Fruit fly (Drosophila melanogaster) whole organism, embryonic: ENCODE results near the gene Ror.

ENCODE experiments used
- BEAF-32 ChIP-seq: fragments of 200-800 bp; sonication (Bioruptor generic); optimal IDR thresholded peaks from 3 replicates; lab custom pipeline; 2017; ENCODE audit warnings: missing biosample characterization, missing genetic modification characterization, mild to moderate bottlenecking, moderate library complexity, missing genetic modification reagents
- Bgb ChIP-seq: fragments of 200-800 bp; sonication (Bioruptor generic); IDR thresholded peaks from 2 replicates; pipeline ENCODE4 v1.3.6; 2022; ENCODE audit warnings: missing biosample characterization, missing genetic modification characterization; ENCODE audit not compliant: partially characterized antibody
- CG10431 ChIP-seq: fragments of 200-800 bp; sonication (Bioruptor generic); optimal IDR thresholded peaks from 3 replicates; lab custom pipeline; 2018; ENCODE audit warnings: missing biosample characterization, mild to moderate bottlenecking, missing genetic modification characterization
- CG10654 ChIP-seq: fragments of 200-800 bp; sonication (Bioruptor generic); optimal IDR thresholded peaks from 2 replicates; lab custom pipeline; 2016; ENCODE audit warnings: missing biosample characterization, missing genetic modification characterization
- CG12299 ChIP-seq: fragments of 200-800 bp; sonication (Bioruptor generic); optimal IDR thresholded peaks from 2 replicates; lab custom pipeline; 2018; ENCODE audit warnings: missing biosample characterization, mild to moderate bottlenecking, missing genetic modification characterization
- CG13287 ChIP-seq: fragments of 200-800 bp; sonication (Bioruptor generic); IDR thresholded peaks from 2 replicates; pipeline ENCODE4 v1.3.6; 2022; ENCODE audit warnings: missing biosample characterization, missing genetic modification characterization; ENCODE audit not compliant: partially characterized antibody
- CG15073 ChIP-seq: fragments of 200-800 bp; sonication (Bioruptor generic); optimal IDR thresholded peaks from 2 replicates; lab custom pipeline; 2016; ENCODE audit warnings: missing biosample characterization, missing genetic modification characterization
- CG15696 ChIP-seq: fragments of 200-800 bp; sonication (Bioruptor generic); optimal IDR thresholded peaks from 2 replicates; lab custom pipeline; 2019; ENCODE audit warnings: missing biosample characterization, mild to moderate bottlenecking, missing genetic modification characterization, moderate library complexity
- CG17802 ChIP-seq: fragments of 200-800 bp; sonication (Bioruptor generic); optimal IDR thresholded peaks from 2 replicates; lab custom pipeline; 2018; ENCODE audit warnings: missing biosample characterization, mild to moderate bottlenecking, missing genetic modification characterization, moderate library complexity
- CG1832 ChIP-seq: fragments of 200-800 bp; sonication (Bioruptor generic); optimal IDR thresholded peaks from 2 replicates; lab custom pipeline; 2017; ENCODE audit warnings: missing biosample characterization, mild to moderate bottlenecking, missing genetic modification characterization, inconsistent platforms
- CG18476 ChIP-seq: fragments of 200-800 bp; sonication (Bioruptor generic); optimal IDR thresholded peaks from 2 replicates; lab custom pipeline; 2016; ENCODE audit warnings: missing biosample characterization, mild to moderate bottlenecking, missing genetic modification characterization
- CG2116 ChIP-seq: fragments of 200-800 bp; sonication (Bioruptor generic); optimal IDR thresholded peaks from 3 replicates; lab custom pipeline; 2018; ENCODE audit warnings: missing biosample characterization, mild to moderate bottlenecking, missing genetic modification characterization
- CG3838 ChIP-seq: fragments of 200-800 bp; sonication (Bioruptor generic); optimal IDR thresholded peaks from 3 replicates; lab custom pipeline; 2016; ENCODE audit warnings: missing biosample characterization, missing genetic modification characterization
- CG43689 ChIP-seq: fragments of 200-800 bp; sonication (Bioruptor generic); IDR thresholded peaks from 2 replicates; pipeline ENCODE4 v1.3.6; 2022; ENCODE audit warnings: missing biosample characterization, missing genetic modification characterization
- CG4424 ChIP-seq: fragments of 200-800 bp; sonication (Bioruptor generic); optimal IDR thresholded peaks from 3 replicates; lab custom pipeline; 2016; ENCODE audit warnings: missing biosample characterization, missing genetic modification characterization
- CG6272 ChIP-seq: fragments of 200-800 bp; sonication (Bioruptor generic); IDR thresholded peaks from 2 replicates; pipeline ENCODE4 v1.3.6; 2022; ENCODE audit warnings: missing biosample characterization, missing genetic modification characterization
- CG7839 ChIP-seq: fragments of 200-800 bp; sonication (Bioruptor generic); optimal IDR thresholded peaks from 3 replicates; lab custom pipeline; 2018; ENCODE audit warnings: missing biosample characterization, mild to moderate bottlenecking, missing genetic modification characterization, moderate library complexity
- CG8089 ChIP-seq: fragments of 200-800 bp; sonication (Bioruptor generic); optimal IDR thresholded peaks from 3 replicates; lab custom pipeline; 2016; ENCODE audit warnings: missing biosample characterization, missing genetic modification characterization
- D19A ChIP-seq: fragments of 200-800 bp; optimal IDR thresholded peaks from 3 replicates; lab custom pipeline; 2019; ENCODE audit warnings: missing biosample characterization, mild to moderate bottlenecking, missing genetic modification characterization, moderate library complexity
- D19B ChIP-seq: fragments of 200-800 bp; sonication (Bioruptor generic); optimal IDR thresholded peaks from 2 replicates; lab custom pipeline; 2017; ENCODE audit warnings: missing biosample characterization, mild to moderate bottlenecking, missing genetic modification characterization
- E2f2 ChIP-seq: fragments of 200-800 bp; sonication (Bioruptor generic); IDR thresholded peaks from 2 replicates; pipeline ENCODE4 v1.3.6; 2022; ENCODE audit warnings: missing biosample characterization, missing genetic modification characterization
- Elba2 ChIP-seq: fragments of 200-800 bp; sonication (Bioruptor generic); optimal IDR thresholded peaks from 3 replicates; lab custom pipeline; 2016; ENCODE audit warnings: missing biosample characterization, missing genetic modification characterization
- Mes4 ChIP-seq: fragments of 200-800 bp; sonication (Bioruptor generic); optimal IDR thresholded peaks from 2 replicates; lab custom pipeline; 2016; ENCODE audit warnings: missing biosample characterization, missing genetic modification characterization
- NC2β ChIP-seq: fragments of 200-800 bp; sonication (Bioruptor generic); optimal IDR thresholded peaks from 2 replicates; lab custom pipeline; 2016; ENCODE audit warnings: missing biosample characterization, missing genetic modification characterization
- Nf-YA ChIP-seq: fragments of 200-800 bp; sonication (Bioruptor generic); IDR thresholded peaks from 2 replicates; pipeline ENCODE4 v1.3.6; 2022; ENCODE audit warnings: missing biosample characterization, missing genetic modification characterization
- Nf-YC ChIP-seq: fragments of 200-800 bp; optimal IDR thresholded peaks from 3 replicates; lab custom pipeline; 2019; ENCODE audit warnings: missing biosample characterization, mild to moderate bottlenecking, missing genetic modification characterization, moderate library complexity
- Oaz ChIP-seq: fragments of 200-800 bp; sonication (Bioruptor generic); IDR thresholded peaks from 2 replicates; pipeline ENCODE4 v1.3.6; 2022; ENCODE audit warnings: missing biosample characterization, missing genetic modification characterization
- PHDP ChIP-seq: fragments of 200-800 bp; sonication (Bioruptor generic); optimal IDR thresholded peaks from 3 replicates; lab custom pipeline; 2018; ENCODE audit warnings: missing biosample characterization, mild to moderate bottlenecking, missing genetic modification characterization, moderate library complexity
- bowl ChIP-seq: fragments of 200-800 bp; sonication (Bioruptor generic); IDR thresholded peaks from 2 replicates; pipeline ENCODE4 v1.3.6; 2022; ENCODE audit warnings: missing biosample characterization, missing genetic modification characterization
- btn ChIP-seq: fragments of 200-800 bp; sonication (Bioruptor generic); optimal IDR thresholded peaks from 2 replicates; lab custom pipeline; 2016; ENCODE audit warnings: missing biosample characterization, missing genetic modification characterization
- crol ChIP-seq: fragments of 200-800 bp; sonication (Bioruptor generic); IDR thresholded peaks from 2 replicates; pipeline ENCODE4 v1.3.6; 2022; ENCODE audit warnings: missing biosample characterization, missing genetic modification characterization
- dmrt11E ChIP-seq: fragments of 200-800 bp; sonication (Bioruptor generic); optimal IDR thresholded peaks from 3 replicates; lab custom pipeline; 2018; ENCODE audit warnings: missing biosample characterization, mild to moderate bottlenecking, missing genetic modification characterization, moderate library complexity
- dmrt99B ChIP-seq: fragments of 200-800 bp; sonication (Bioruptor generic); optimal IDR thresholded peaks from 2 replicates; lab custom pipeline; 2018; ENCODE audit warnings: missing biosample characterization, mild to moderate bottlenecking, missing genetic modification characterization, moderate library complexity
- gsb-n ChIP-seq: fragments of 200-800 bp; sonication (Bioruptor generic); optimal IDR thresholded peaks from 3 replicates; lab custom pipeline; 2018; ENCODE audit warnings: missing biosample characterization, mild to moderate bottlenecking, missing genetic modification characterization
- insv ChIP-seq, 2 experiments: fragments of 200-800 bp; sonication (Bioruptor generic); optimal IDR thresholded peaks; 3 replicates each; lab custom pipeline; 2016 to 2018; ENCODE audit warnings: missing biosample characterization in 2 of 2, missing genetic modification characterization in 2 of 2
- lola ChIP-seq, 3 experiments: fragments of >200 bp in 2 of 3; fragments of 200-800 bp in 1 of 3; sonication (Bioruptor generic) in 1 of 3; optimal IDR thresholded peaks; 2 replicates each; lab custom pipeline; 2017 to 2019; ENCODE audit warnings: missing biosample characterization in 3 of 3, missing genetic modification characterization in 3 of 3, mild to moderate bottlenecking in 1 of 3, moderate library complexity in 1 of 3
- maf-S ChIP-seq: fragments of 200-800 bp; sonication (Bioruptor generic); optimal IDR thresholded peaks from 2 replicates; lab custom pipeline; 2016; ENCODE audit warnings: missing biosample characterization, missing genetic modification characterization
- pb ChIP-seq: fragments of 200-800 bp; sonication (Bioruptor generic); optimal IDR thresholded peaks from 3 replicates; lab custom pipeline; 2016; ENCODE audit warnings: missing biosample characterization, missing genetic modification characterization
- pita ChIP-seq: fragments of 200-800 bp; sonication (Bioruptor generic); optimal IDR thresholded peaks from 2 replicates; lab custom pipeline; 2017; ENCODE audit warnings: missing biosample characterization, mild to moderate bottlenecking, missing genetic modification characterization
- pnt ChIP-seq: fragments of 200-800 bp; sonication (Bioruptor generic); optimal IDR thresholded peaks from 3 replicates; lab custom pipeline; 2016; ENCODE audit warnings: missing biosample characterization, missing genetic modification characterization
- pros ChIP-seq: fragments of 200-800 bp; sonication (Bioruptor generic); optimal IDR thresholded peaks from 3 replicates; lab custom pipeline; 2019; ENCODE audit warnings: missing biosample characterization, mild to moderate bottlenecking, missing genetic modification characterization, moderate library complexity
- tgo ChIP-seq: fragments of 200-800 bp; sonication (Bioruptor generic); IDR thresholded peaks from 3 replicates; pipeline ENCODE4 v1.3.6; 2022; ENCODE audit warnings: missing biosample characterization, missing genetic modification characterization
- tin ChIP-seq: fragments of 200-800 bp; sonication (Bioruptor generic); optimal IDR thresholded peaks from 3 replicates; lab custom pipeline; 2016; ENCODE audit warnings: missing biosample characterization, missing genetic modification characterization
- tna ChIP-seq: fragments of 200-800 bp; sonication (Bioruptor generic); IDR thresholded peaks from 2 replicates; pipeline ENCODE4 v1.3.6; 2022; ENCODE audit warnings: missing biosample characterization, missing genetic modification characterization; ENCODE audit not compliant: partially characterized antibody
- unc-4 ChIP-seq: fragments of 200-800 bp; sonication (Bioruptor generic); IDR thresholded peaks from 2 replicates; pipeline ENCODE4 v1.3.6; 2022; ENCODE audit warnings: missing biosample characterization, missing genetic modification characterization; ENCODE audit not compliant: partially characterized antibody
- vvl ChIP-seq: fragments of 200-800 bp; sonication (Bioruptor generic); IDR thresholded peaks from 2 replicates; pipeline ENCODE4 v1.3.6; 2022; ENCODE audit warnings: missing biosample characterization, missing genetic modification characterization
- zfh2 ChIP-seq: fragments of 200-800 bp; sonication (Bioruptor generic); optimal IDR thresholded peaks from 2 replicates; lab custom pipeline; 2016; ENCODE audit warnings: missing biosample characterization, missing genetic modification characterization

The Ror gene

DNA sequence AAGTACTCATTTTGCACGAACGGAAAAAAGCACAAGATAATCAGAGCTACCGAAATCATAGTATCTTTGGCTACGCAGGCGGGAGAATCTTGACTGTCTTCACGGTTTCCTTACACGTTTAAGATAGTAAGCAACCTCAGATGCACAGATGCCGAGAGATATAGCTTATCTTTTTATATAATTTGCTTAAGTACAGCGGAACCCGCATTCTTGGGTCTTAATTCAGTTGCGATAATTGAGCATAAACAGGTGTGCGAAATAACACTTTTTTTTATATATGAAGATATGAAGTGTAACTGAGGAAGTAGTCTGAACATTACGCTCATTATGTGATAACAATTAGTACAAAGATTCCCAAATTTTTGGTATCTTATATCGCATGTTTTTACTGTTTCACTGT lies 29.1 kb downstream of the Ror start, which contains the start of gene CG34043:
TSS of gene CG34043 (minus strand) at position 101 of the 400 bp plus-strand sequence.
- no peak for TF ChIP-seq D19A
- no peak for TF ChIP-seq CG7839 (tag; lab: Kevin White, UChicago)
- no peak for TF ChIP-seq tin (GFP tag; lab: Kevin White, UChicago)
- TF ChIP-seq PHDP (tag; lab: Kevin White, UChicago), result no peak
- TF ChIP-seq Oaz, result no peak
- no peak for TF ChIP-seq Mes4
- no peak for TF ChIP-seq BEAF-32 (GFP tag; lab: Kevin White, UChicago)
- no peak for TF ChIP-seq tgo (GFP tag; lab: Robert Waterston, UW)

DNA sequence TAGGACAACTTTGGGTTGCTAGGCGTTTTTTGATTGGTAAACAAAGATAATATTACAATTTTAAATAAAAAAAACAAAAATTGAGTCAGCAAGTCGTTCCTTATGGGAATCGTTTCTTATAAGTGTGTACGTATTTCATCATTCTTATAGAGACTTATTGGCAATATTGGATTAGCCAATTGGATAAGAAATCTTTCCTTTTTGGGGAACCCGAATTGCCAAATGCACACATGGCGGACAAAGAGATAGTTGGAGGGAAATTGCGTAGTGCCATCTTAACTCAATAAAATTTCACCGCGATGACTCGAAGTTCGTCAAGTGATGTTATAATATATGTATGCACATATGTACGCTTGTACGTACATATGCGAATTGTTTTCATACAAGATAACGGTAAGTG lies 39.6 kb downstream of the Ror start:
- no peak for TF ChIP-seq pb (GFP tag; lab: Kevin White, UChicago)
- TF ChIP-seq tna (GFP tag; lab: Robert Waterston, UW), result no peak
- TF ChIP-seq insv (GFP tag; optimal IDR thresholded peaks at IDR 0.05; lab: Kevin White, UChicago), result peak in 1 of 2 experiments; percentile 94
- no peak for TF ChIP-seq crol (GFP tag; lab: Robert Waterston, UW)
- TF ChIP-seq maf-S (GFP tag; lab: Kevin White, UChicago), result no peak
- no peak for TF ChIP-seq D19B
- peak; percentile 100 for TF ChIP-seq Elba2 (GFP tag; lab: Kevin White, UChicago)

- peak; percentile 33; the same call in 1 of the 2 replicates for TF ChIP-seq E2f2 (GFP tag; lab: Robert Waterston, UW)
- TF ChIP-seq Mes4, result peak; percentile 11
- TF ChIP-seq Nf-YC (tag; lab: Kevin White, UChicago), result peak; percentile 78
- peak; percentile 44; the same call in 1 of the 2 replicates for TF ChIP-seq Nf-YA (GFP tag; lab: Robert Waterston, UW)
- TF ChIP-seq CG10431 (GFP tag; lab: Kevin White, UChicago), result no peak
- TF ChIP-seq Bgb (GFP tag; lab: Robert Waterston, UW), result peak; percentile 32; the same call in 1 of the 2 replicates
- TF ChIP-seq CG6272 (GFP tag; lab: Robert Waterston, UW), result no peak
- TF ChIP-seq unc-4 (GFP tag; lab: Robert Waterston, UW), result no peak; the same call in 1 of the 2 replicates
- no peak for TF ChIP-seq bowl (GFP tag; lab: Robert Waterston, UW)
- TF ChIP-seq CG18476 (GFP tag; lab: Kevin White, UChicago), result peak; percentile 69
- peak; percentile 88; the same call in 1 of the 2 replicates for TF ChIP-seq vvl (GFP tag; lab: Robert Waterston, UW)
- peak; percentile 66 for TF ChIP-seq NC2β (GFP tag; lab: Kevin White, UChicago)
- peak; percentile 74 for TF ChIP-seq CG4424 (GFP tag; lab: Kevin White, UChicago)
- TF ChIP-seq dmrt99B (tag; lab: Kevin White, UChicago), result no peak
- TF ChIP-seq CG17802 (tag; lab: Kevin White, UChicago), result no peak
- TF ChIP-seq CG43689 (GFP tag; lab: Robert Waterston, UW), result no peak
- no peak for TF ChIP-seq CG15073 (GFP tag; lab: Kevin White, UChicago)
- peak; percentile 65 for TF ChIP-seq CG15696 (tag; lab: Kevin White, UChicago)
- TF ChIP-seq pita (GFP tag; lab: Kevin White, UChicago), result no peak
- no peak for TF ChIP-seq gsb-n (tag; lab: Kevin White, UChicago)
- TF ChIP-seq CG2116 (GFP tag; lab: Kevin White, UChicago), result peak; percentile 43
- TF ChIP-seq CG3838, result no peak
- TF ChIP-seq btn (GFP tag; lab: Kevin White, UChicago), result peak; percentile 14
- peak in 1 of 3 experiments; percentile 66 for TF ChIP-seq lola (GFP tag; optimal IDR thresholded peaks at IDR 0.05; lab: Kevin White, UChicago)
- peak; percentile 60 for TF ChIP-seq zfh2 (GFP tag; lab: Kevin White, UChicago)
- TF ChIP-seq CG12299, result no peak
- TF ChIP-seq pnt (GFP tag; lab: Kevin White, UChicago), result peak; percentile 8
- TF ChIP-seq CG8089 (GFP tag; lab: Kevin White, UChicago), result peak; percentile 14
- TF ChIP-seq tna (GFP tag; lab: Robert Waterston, UW), result no peak
- peak; percentile 62 for TF ChIP-seq dmrt11E (tag; lab: Kevin White, UChicago)
- peak; percentile 60; the same call in 1 of the 2 replicates for TF ChIP-seq CG13287 (GFP tag; lab: Robert Waterston, UW)
- no peak for TF ChIP-seq pros (GFP tag; lab: Kevin White, UChicago)
- TF ChIP-seq CG1832 (GFP tag; lab: Kevin White, UChicago), result no peak
- peak; percentile 27 for TF ChIP-seq CG10654 (GFP tag; lab: Kevin White, UChicago)
Observed at dm6 chr2L:10292066-10292560, 40.5 kb downstream of the Ror start, which contains the start of gene Ufd4. Gene Ufd4, minus strand, starts transcription at chr2L:10292365.
